Fruit fly (Drosophila melanogaster) whole organism, embryonic: ENCODE results near the gene att-ORFB.

ENCODE experiments used
- CG10654 ChIP-seq: fragments of 200-800 bp; sonication (Bioruptor generic); optimal IDR thresholded peaks from 2 replicates; lab custom pipeline; 2016; ENCODE audit warnings: missing biosample characterization, missing genetic modification characterization
- CG11695 ChIP-seq: fragments of 200-800 bp; sonication (Bioruptor generic); IDR thresholded peaks from 3 replicates; pipeline ENCODE4 v1.3.6; 2022; ENCODE audit warnings: missing biosample characterization, missing genetic modification characterization
- CG11696 ChIP-seq: fragments of 200-800 bp; sonication (Bioruptor generic); IDR thresholded peaks from 2 replicates; pipeline ENCODE4 v1.3.6; 2022; ENCODE audit warnings: missing biosample characterization, missing genetic modification characterization
- CG16863 ChIP-seq: fragments of 200-800 bp; sonication (Bioruptor generic); optimal IDR thresholded peaks from 3 replicates; lab custom pipeline; 2016; ENCODE audit warnings: missing biosample characterization, missing genetic modification characterization
- CG18764 ChIP-seq: fragments of 200-800 bp; sonication (Bioruptor generic); optimal IDR thresholded peaks from 3 replicates; lab custom pipeline; 2016; ENCODE audit warnings: missing biosample characterization, missing genetic modification characterization
- CG2712 ChIP-seq: fragments of 200-800 bp; optimal IDR thresholded peaks from 3 replicates; lab custom pipeline; 2019; ENCODE audit warnings: missing biosample characterization, mild to moderate bottlenecking, missing genetic modification characterization, moderate library complexity
- CG4282 ChIP-seq: fragments of 200-800 bp; sonication (Bioruptor generic); optimal IDR thresholded peaks from 2 replicates; lab custom pipeline; 2016; ENCODE audit warnings: missing biosample characterization, missing genetic modification characterization
- CG4854 ChIP-seq: fragments of 200-800 bp; sonication (Bioruptor generic); optimal IDR thresholded peaks from 2 replicates; lab custom pipeline; 2016; ENCODE audit warnings: missing biosample characterization, missing genetic modification characterization, inconsistent platforms
- CG7786 ChIP-seq: fragments of 200-800 bp; sonication (Bioruptor generic); optimal IDR thresholded peaks from 2 replicates; lab custom pipeline; 2016; ENCODE audit warnings: missing biosample characterization, missing genetic modification characterization
- CG7839 ChIP-seq: fragments of 200-800 bp; sonication (Bioruptor generic); optimal IDR thresholded peaks from 3 replicates; lab custom pipeline; 2018; ENCODE audit warnings: missing biosample characterization, mild to moderate bottlenecking, missing genetic modification characterization, moderate library complexity
- CG8944 ChIP-seq: fragments of 200-800 bp; sonication (Bioruptor generic); optimal IDR thresholded peaks from 3 replicates; lab custom pipeline; 2016; ENCODE audit warnings: missing biosample characterization, missing genetic modification characterization
- CrebB ChIP-seq: fragments of 200-800 bp; sonication (Bioruptor generic); optimal IDR thresholded peaks from 3 replicates; lab custom pipeline; 2018; ENCODE audit warnings: missing biosample characterization, mild to moderate bottlenecking, missing genetic modification characterization
- D19B ChIP-seq: fragments of 200-800 bp; sonication (Bioruptor generic); optimal IDR thresholded peaks from 2 replicates; lab custom pipeline; 2017; ENCODE audit warnings: missing biosample characterization, mild to moderate bottlenecking, missing genetic modification characterization
- Dip2 ChIP-seq: fragments of 200-800 bp; sonication (Bioruptor generic); IDR thresholded peaks from 2 replicates; pipeline ENCODE4 v1.3.6; 2022; ENCODE audit warnings: missing biosample characterization, missing genetic modification characterization
- Dll ChIP-seq: fragments of 200-800 bp; sonication (Bioruptor generic); IDR thresholded peaks from 4 replicates; pipeline ENCODE4 v1.3.6; 2022; ENCODE audit warnings: missing biosample characterization, missing genetic modification characterization; ENCODE audit not compliant: partially characterized antibody
- Doc2 ChIP-seq: fragments of 200-800 bp; sonication (Bioruptor generic); IDR thresholded peaks from 2 replicates; pipeline ENCODE4 v1.3.6; 2022; ENCODE audit warnings: missing biosample characterization, missing genetic modification characterization
- Dref ChIP-seq: fragments of 200-800 bp; sonication (Bioruptor generic); IDR thresholded peaks from 2 replicates; pipeline ENCODE4 v1.3.6; 2022; ENCODE audit warnings: missing biosample characterization, missing genetic modification characterization
- Gug ChIP-seq: fragments of 200-800 bp; sonication (Bioruptor generic); IDR thresholded peaks from 4 replicates; pipeline ENCODE4 v1.3.6; 2022; ENCODE audit warnings: missing biosample characterization, missing genetic modification characterization
- Hand ChIP-seq: fragments of 200-800 bp; sonication (Bioruptor generic); optimal IDR thresholded peaks from 2 replicates; lab custom pipeline; 2017; ENCODE audit warnings: mild to moderate bottlenecking, missing biosample characterization, missing genetic modification reagents, missing genetic modification characterization
- Hr39 ChIP-seq: fragments of >200 bp; optimal IDR thresholded peaks from 2 replicates; lab custom pipeline; 2017
- Hr78 ChIP-seq, 2 experiments: fragments of 200-800 bp in 1 of 2; fragments of >200 bp in 1 of 2; sonication (Bioruptor generic) in 1 of 2; optimal IDR thresholded peaks; 2 replicates each; lab custom pipeline; 2017 to 2019; ENCODE audit warnings: missing biosample characterization in 2 of 2, missing genetic modification characterization in 2 of 2, mild to moderate bottlenecking in 1 of 2, moderate library complexity in 1 of 2
- NK7.1 ChIP-seq: fragments of 200-800 bp; sonication (Bioruptor generic); optimal IDR thresholded peaks from 3 replicates; lab custom pipeline; 2016; ENCODE audit warnings: missing biosample characterization, missing genetic modification characterization
- Ptx1 ChIP-seq: fragments of 200-800 bp; sonication (Bioruptor generic); IDR thresholded peaks from 2 replicates; pipeline ENCODE4 v1.3.6; 2022; ENCODE audit warnings: missing biosample characterization, missing genetic modification characterization
- Spps ChIP-seq: fragments of 200-800 bp; sonication (Bioruptor generic); optimal IDR thresholded peaks from 2 replicates; lab custom pipeline; 2018; ENCODE audit warnings: missing biosample characterization, mild to moderate bottlenecking, missing genetic modification characterization
- ara ChIP-seq: fragments of 200-800 bp; sonication (Bioruptor generic); IDR thresholded peaks from 2 replicates; pipeline ENCODE4 v1.3.6; 2022; ENCODE audit warnings: missing biosample characterization, missing genetic modification characterization
- az2 ChIP-seq: fragments of 200-800 bp; sonication (Bioruptor generic); optimal IDR thresholded peaks from 3 replicates; lab custom pipeline; 2016; ENCODE audit warnings: missing biosample characterization, missing genetic modification characterization
- br ChIP-seq: fragments of >200 bp; optimal IDR thresholded peaks from 2 replicates; lab custom pipeline; 2017
- cad ChIP-seq: fragments of >200 bp; optimal IDR thresholded peaks from 2 replicates; lab custom pipeline; 2017; ENCODE audit warnings: missing biosample characterization, missing genetic modification characterization
- caup ChIP-seq: fragments of 200-800 bp; sonication (Bioruptor generic); optimal IDR thresholded peaks from 3 replicates; lab custom pipeline; 2017; ENCODE audit warnings: missing biosample characterization, mild to moderate bottlenecking, missing genetic modification characterization, moderate library complexity; ENCODE audit not compliant: severe bottlenecking
- chif ChIP-seq, 2 experiments: fragments of 200-800 bp; sonication (Bioruptor generic); optimal IDR thresholded peaks; 3 replicates each; lab custom pipeline; 2016; ENCODE audit warnings: missing biosample characterization in 2 of 2, missing genetic modification characterization in 2 of 2
- ci ChIP-seq: fragments of 200-800 bp; sonication (Bioruptor generic); IDR thresholded peaks from 3 replicates; pipeline ENCODE4 v1.3.6; 2022; ENCODE audit warnings: missing biosample characterization, missing genetic modification characterization
- corto ChIP-seq: fragments of 200-800 bp; sonication (Bioruptor generic); optimal IDR thresholded peaks from 2 replicates; lab custom pipeline; 2016; ENCODE audit warnings: missing biosample characterization, mild to moderate bottlenecking, missing genetic modification characterization, moderate library complexity
- da ChIP-seq: fragments of 200-800 bp; sonication (Bioruptor generic); optimal IDR thresholded peaks from 2 replicates; lab custom pipeline; 2016; ENCODE audit warnings: missing biosample characterization, missing genetic modification characterization
- gcm2 ChIP-seq: fragments of 200-800 bp; sonication (Bioruptor generic); optimal IDR thresholded peaks from 2 replicates; lab custom pipeline; 2016; ENCODE audit warnings: missing biosample characterization, missing genetic modification characterization
- gsb ChIP-seq: fragments of 200-800 bp; sonication (Bioruptor generic); IDR thresholded peaks from 2 replicates; pipeline ENCODE4 v1.3.6; 2022; ENCODE audit warnings: missing biosample characterization, missing genetic modification characterization
- ken ChIP-seq: fragments of 200-800 bp; sonication (Bioruptor generic); IDR thresholded peaks from 3 replicates; pipeline ENCODE4 v1.3.6; 2022; ENCODE audit warnings: missing biosample characterization, missing genetic modification characterization
- luna ChIP-seq: fragments of 200-800 bp; sonication (Bioruptor generic); optimal IDR thresholded peaks from 2 replicates; lab custom pipeline; 2016; ENCODE audit warnings: missing biosample characterization, missing genetic modification characterization
- oc ChIP-seq: fragments of 200-800 bp; sonication (Bioruptor generic); optimal IDR thresholded peaks from 2 replicates; lab custom pipeline; 2018; ENCODE audit warnings: missing biosample characterization, mild to moderate bottlenecking, missing genetic modification characterization, moderate library complexity
- pan ChIP-seq, 4 experiments: fragments of >200 bp in 3 of 4; fragments of 200-800 bp in 1 of 4; sonication (Bioruptor generic) in 1 of 4; optimal IDR thresholded peaks in 3 of 4; IDR thresholded peaks in 1 of 4; 2 replicates each; pipeline versions ENCODE4 v1.3.6 to Lab custom; 2017 to 2022; ENCODE audit warnings: missing biosample characterization in 2 of 4, missing genetic modification characterization in 2 of 4, mixed read lengths in 1 of 4
- pfk ChIP-seq: fragments of 200-800 bp; sonication (Bioruptor generic); optimal IDR thresholded peaks from 2 replicates; lab custom pipeline; 2018; ENCODE audit warnings: missing biosample characterization, mild to moderate bottlenecking, missing genetic modification characterization, moderate library complexity
- pnt ChIP-seq: fragments of 200-800 bp; sonication (Bioruptor generic); optimal IDR thresholded peaks from 3 replicates; lab custom pipeline; 2016; ENCODE audit warnings: missing biosample characterization, missing genetic modification characterization
- pzg ChIP-seq: fragments of 200-800 bp; sonication (Bioruptor generic); optimal IDR thresholded peaks from 3 replicates; lab custom pipeline; 2018; ENCODE audit warnings: missing biosample characterization, mild to moderate bottlenecking, missing genetic modification characterization, moderate library complexity
- salm ChIP-seq: fragments of 200-800 bp; sonication (Bioruptor generic); optimal IDR thresholded peaks from 2 replicates; lab custom pipeline; 2018; ENCODE audit warnings: missing biosample characterization, mild to moderate bottlenecking, missing genetic modification characterization
- sens ChIP-seq: fragments of 200-800 bp; sonication (Bioruptor generic); peaks from one replicate; lab custom pipeline; 2016; ENCODE audit warnings: missing biosample characterization, missing genetic modification characterization
- seq ChIP-seq: fragments of 200-800 bp; sonication (Bioruptor generic); IDR thresholded peaks from 2 replicates; pipeline ENCODE4 v1.3.6; 2022; ENCODE audit warnings: missing biosample characterization, missing genetic modification characterization
- ssp ChIP-seq: fragments of 200-800 bp; sonication (Bioruptor generic); IDR thresholded peaks from 2 replicates; pipeline ENCODE4 v1.3.6; 2022; ENCODE audit warnings: missing biosample characterization, missing genetic modification characterization
- stc ChIP-seq: fragments of 200-800 bp; sonication (Bioruptor generic); IDR thresholded peaks from 2 replicates; pipeline ENCODE4 v1.3.6; 2022; ENCODE audit warnings: missing biosample characterization, missing genetic modification characterization
- stwl ChIP-seq: fragments of 200-800 bp; sonication (Bioruptor generic); optimal IDR thresholded peaks from 3 replicates; lab custom pipeline; 2018; ENCODE audit warnings: missing biosample characterization, mild to moderate bottlenecking, missing genetic modification characterization, moderate library complexity
- unpg ChIP-seq: fragments of 200-800 bp; sonication (Bioruptor generic); optimal IDR thresholded peaks from 3 replicates; lab custom pipeline; 2018; ENCODE audit warnings: missing biosample characterization, mild to moderate bottlenecking, missing genetic modification characterization, moderate library complexity
- zen2 ChIP-seq: fragments of 200-800 bp; sonication (Bioruptor generic); IDR thresholded peaks from 3 replicates; pipeline ENCODE4 v1.3.6; 2022; ENCODE audit warnings: missing biosample characterization, missing genetic modification characterization; ENCODE audit not compliant: partially characterized antibody

Gene att-ORFB

dm6 chr3R:20557415-20558105 is 3.4 kb upstream of the att-ORFB start, which contains the start of the genes DPCoAC and CG5180 (continued):
- TF ChIP-seq Doc2 (GFP tag; lab: Robert Waterston, UW) (no peak), CG16863 (peak; percentile 51), Hr78 (GFP tag; optimal IDR thresholded peaks at IDR 0.05; lab: Kevin White, UChicago) (no peak), sens (GFP tag; lab: Kevin White, UChicago) (peak; percentile 78), Hr39 (no peak), Dll (GFP tag; lab: Robert Waterston, UW) (no peak), br (lab: Kevin White, UChicago) (no peak), salm (tag; lab: Kevin White, UChicago) (no peak), Spps (no peak), corto (GFP tag; lab: Kevin White, UChicago) (no peak), stwl (tag; lab: Kevin White, UChicago) (peak; percentile 47), CG18764 (GFP tag; lab: Kevin White, UChicago) (peak; percentile 52), ssp (GFP tag; lab: Robert Waterston, UW) (peak; percentile 51), ken (peak; percentile 75), ci (GFP tag; lab: Robert Waterston, UW) (peak; percentile 76), pzg (peak; percentile 94), chif (GFP tag; optimal IDR thresholded peaks at IDR 0.05; lab: Kevin White, UChicago) (peak; percentile 30 to 64), CG4854 (GFP tag; lab: Kevin White, UChicago) (peak; percentile 24), pan (optimal IDR thresholded peaks at IDR 0.05; lab: Kevin White, UChicago) (no peak), pan (GFP tag; optimal IDR thresholded peaks at IDR 0.05 in 1 of 2, IDR thresholded peaks at IDR 0.05 in 1 of 2) (peak in 1 of 2 experiments; percentile 76), CG2712 (peak; percentile 43), Dip2 (GFP tag; lab: Robert Waterston, UW) (no peak), CrebB (tag; lab: Kevin White, UChicago) (peak; percentile 58), pfk (GFP tag; lab: Kevin White, UChicago) (peak; percentile 11), pnt (GFP tag; lab: Kevin White, UChicago) (peak; percentile 8), da (GFP tag; lab: Kevin White, UChicago) (no peak), ara (peak; percentile 58), unpg (GFP tag; lab: Kevin White, UChicago) (peak; percentile 25), CG7839 (tag; lab: Kevin White, UChicago) (peak; percentile 62), caup (GFP tag; lab: Kevin White, UChicago) (peak; percentile 66), CG7786 (peak; percentile 59), CG11695 (GFP tag; lab: Robert Waterston, UW) (no peak), luna (GFP tag; lab: Kevin White, UChicago) (no peak), stc (GFP tag; lab: Robert Waterston, UW) (peak; percentile 38; the same call in 1 of the 2 replicates), zen2 (GFP tag; lab: Robert Waterston, UW) (0 out of 3 replicates have a peak, but pooled peaks have one; percentile 5), gcm2 (GFP tag; lab: Kevin White, UChicago) (no peak), NK7.1 (no peak), gsb (0 out of 2 replicates have a peak, but pooled peaks have one; percentile 40), Hand (GFP tag; lab: Kevin White, UChicago) (peak; percentile 15), Gug (GFP tag; lab: Robert Waterston, UW) (peak; percentile 86), CG4282 (peak; percentile 99), oc (tag; lab: Kevin White, UChicago) (no peak), D19B (GFP tag; lab: Kevin White, UChicago) (no peak), Dref (GFP tag; lab: Robert Waterston, UW) (peak; percentile 60), CG8944 (GFP tag; lab: Kevin White, UChicago) (peak; percentile 81), seq (GFP tag; lab: Robert Waterston, UW) (peak; percentile 40; the same call in 1 of the 2 replicates), cad (GFP tag; lab: Kevin White, UChicago) (no peak), CG10654 (GFP tag; lab: Kevin White, UChicago) (peak; percentile 63), Ptx1 (GFP tag; lab: Robert Waterston, UW) (peak; percentile 73), CG11696 (0 out of 2 replicates have a peak, but pooled peaks have one; percentile 43), az2 (GFP tag; lab: Kevin White, UChicago) (peak; percentile 41)
